Fruit fly (Drosophila melanogaster) whole organism, embryonic: Measurements from ENCODE around the gene dx.

Source experiments
- Abd-B ChIP-seq: fragments of 200-800 bp; sonication (Bioruptor generic); optimal IDR thresholded peaks from 2 replicates; lab custom pipeline; 2018; ENCODE audit warnings: missing biosample characterization, mild to moderate bottlenecking, missing genetic modification characterization, moderate library complexity
- Adf1 ChIP-seq: fragments of 200-800 bp; sonication (Bioruptor generic); IDR thresholded peaks from 2 replicates; pipeline ENCODE4 v1.3.6; 2022; ENCODE audit warnings: missing biosample characterization, missing genetic modification characterization
- B-H1 ChIP-seq: fragments of 200-800 bp; sonication (Bioruptor generic); IDR thresholded peaks from 3 replicates; pipeline ENCODE4 v1.3.6; 2022; ENCODE audit warnings: missing biosample characterization, missing genetic modification characterization
- Bgb ChIP-seq: fragments of 200-800 bp; sonication (Bioruptor generic); IDR thresholded peaks from 2 replicates; pipeline ENCODE4 v1.3.6; 2022; ENCODE audit warnings: missing biosample characterization, missing genetic modification characterization; ENCODE audit not compliant: partially characterized antibody
- CG10267 ChIP-seq: fragments of 200-800 bp; sonication (Bioruptor generic); optimal IDR thresholded peaks from 2 replicates; lab custom pipeline; 2018; ENCODE audit warnings: missing biosample characterization, mild to moderate bottlenecking, missing genetic modification characterization, moderate library complexity
- CG10959 ChIP-seq: fragments of 200-800 bp; sonication (Bioruptor generic); IDR thresholded peaks from 2 replicates; pipeline ENCODE4 v1.3.6; 2022; ENCODE audit warnings: missing biosample characterization, missing genetic modification characterization
- CG11456 ChIP-seq: fragments of 200-800 bp; sonication (Bioruptor generic); IDR thresholded peaks from 3 replicates; pipeline ENCODE4 v1.3.6; 2022; ENCODE audit warnings: missing biosample characterization, missing genetic modification characterization
- CG12391 ChIP-seq: fragments of 200-800 bp; sonication (Bioruptor generic); optimal IDR thresholded peaks from 3 replicates; lab custom pipeline; 2018; ENCODE audit warnings: missing biosample characterization, mild to moderate bottlenecking, missing genetic modification characterization, moderate library complexity
- CG1602 ChIP-seq: fragments of 200-800 bp; sonication (Bioruptor generic); optimal IDR thresholded peaks from 3 replicates; lab custom pipeline; 2016; ENCODE audit warnings: missing biosample characterization, missing genetic modification characterization
- CG18262 ChIP-seq: fragments of 200-800 bp; optimal IDR thresholded peaks from 3 replicates; lab custom pipeline; 2019; ENCODE audit warnings: missing biosample characterization, mild to moderate bottlenecking, missing genetic modification characterization, moderate library complexity
- CG18619 ChIP-seq: fragments of 200-800 bp; sonication (Bioruptor generic); optimal IDR thresholded peaks from 3 replicates; lab custom pipeline; 2017; ENCODE audit warnings: missing biosample characterization, mild to moderate bottlenecking, missing genetic modification characterization
- CG2116 ChIP-seq: fragments of 200-800 bp; sonication (Bioruptor generic); optimal IDR thresholded peaks from 3 replicates; lab custom pipeline; 2018; ENCODE audit warnings: missing biosample characterization, mild to moderate bottlenecking, missing genetic modification characterization
- CG2129 ChIP-seq: fragments of 200-800 bp; sonication (Bioruptor generic); IDR thresholded peaks from 2 replicates; pipeline ENCODE4 v1.3.6; 2022; ENCODE audit warnings: missing biosample characterization, missing genetic modification characterization; ENCODE audit not compliant: partially characterized antibody
- CG2199 ChIP-seq: fragments of 200-800 bp; sonication (Bioruptor generic); IDR thresholded peaks from 3 replicates; pipeline ENCODE4 v1.3.6; 2022; ENCODE audit warnings: missing biosample characterization, missing genetic modification characterization
- CG31365 ChIP-seq: fragments of 200-800 bp; sonication (Bioruptor generic); optimal IDR thresholded peaks from 2 replicates; lab custom pipeline; 2018; ENCODE audit warnings: missing biosample characterization, mild to moderate bottlenecking, missing genetic modification characterization
- CG4360 ChIP-seq: fragments of 200-800 bp; sonication (Bioruptor generic); IDR thresholded peaks from 2 replicates; pipeline ENCODE4 v1.3.6; 2022; ENCODE audit warnings: missing biosample characterization, missing genetic modification characterization
- CG43689 ChIP-seq: fragments of 200-800 bp; sonication (Bioruptor generic); IDR thresholded peaks from 2 replicates; pipeline ENCODE4 v1.3.6; 2022; ENCODE audit warnings: missing biosample characterization, missing genetic modification characterization
- CG7372 ChIP-seq: fragments of 200-800 bp; sonication (Bioruptor generic); IDR thresholded peaks from 2 replicates; pipeline ENCODE4 v1.3.6; 2022; ENCODE audit warnings: missing biosample characterization, missing genetic modification characterization
- CG8388 ChIP-seq: fragments of 200-800 bp; sonication (Bioruptor generic); optimal IDR thresholded peaks from 2 replicates; lab custom pipeline; 2019; ENCODE audit warnings: missing biosample characterization, mild to moderate bottlenecking, missing genetic modification characterization, moderate library complexity
- CG9437 ChIP-seq: fragments of 200-800 bp; sonication (Bioruptor generic); optimal IDR thresholded peaks from 2 replicates; lab custom pipeline; 2018; ENCODE audit warnings: missing biosample characterization, mild to moderate bottlenecking, missing genetic modification characterization
- CHES-1-like ChIP-seq: fragments of 200-800 bp; sonication (Bioruptor generic); optimal IDR thresholded peaks from 2 replicates; lab custom pipeline; 2016; ENCODE audit warnings: missing biosample characterization, missing genetic modification characterization
- Chrac-16 ChIP-seq: fragments of 200-800 bp; sonication (Bioruptor generic); optimal IDR thresholded peaks from 3 replicates; lab custom pipeline; 2016; ENCODE audit warnings: missing biosample characterization, missing genetic modification characterization
- CrebB ChIP-seq: fragments of 200-800 bp; sonication (Bioruptor generic); optimal IDR thresholded peaks from 3 replicates; lab custom pipeline; 2018; ENCODE audit warnings: missing biosample characterization, mild to moderate bottlenecking, missing genetic modification characterization
- Ets97D ChIP-seq: fragments of 200-800 bp; sonication (Bioruptor generic); optimal IDR thresholded peaks from 3 replicates; lab custom pipeline; 2016; ENCODE audit warnings: missing biosample characterization, missing genetic modification characterization
- HLH54F ChIP-seq: fragments of 200-800 bp; sonication (Bioruptor generic); optimal IDR thresholded peaks from 3 replicates; lab custom pipeline; 2016; ENCODE audit warnings: missing biosample characterization, missing genetic modification characterization
- Kr ChIP-seq: fragments of 200-800 bp; sonication (Bioruptor generic); optimal IDR thresholded peaks from 2 replicates; lab custom pipeline; 2017; ENCODE audit warnings: missing biosample characterization, mild to moderate bottlenecking, missing genetic modification characterization
- NFAT ChIP-seq: fragments of 200-800 bp; sonication (Bioruptor generic); IDR thresholded peaks from 2 replicates; pipeline ENCODE4 v1.3.6; 2022; ENCODE audit warnings: missing biosample characterization, missing genetic modification characterization
- Ravus ChIP-seq: fragments of 200-800 bp; sonication (Bioruptor generic); IDR thresholded peaks from 2 replicates; pipeline ENCODE4 v1.3.6; 2022; ENCODE audit warnings: missing biosample characterization, missing genetic modification characterization
- Trl ChIP-seq, 3 experiments: fragments of >200 bp in 2 of 3; fragments of 200-800 bp in 1 of 3; sonication (Bioruptor generic) in 1 of 3; optimal IDR thresholded peaks; 2 replicates in 1 of 3; 3 replicates in 2 of 3; lab custom pipeline; 2016 to 2017; ENCODE audit warnings: missing biosample characterization in 1 of 3, missing genetic modification characterization in 1 of 3
- Usf ChIP-seq: fragments of 200-800 bp; sonication (Bioruptor generic); optimal IDR thresholded peaks from 2 replicates; lab custom pipeline; 2017; ENCODE audit warnings: missing genotype, missing biosample characterization, missing genetic modification characterization
- Xbp1 ChIP-seq: fragments of 200-800 bp; sonication (Bioruptor generic); optimal IDR thresholded peaks from 3 replicates; lab custom pipeline; 2016; ENCODE audit warnings: missing biosample characterization, mild to moderate bottlenecking, missing genetic modification characterization
- aop ChIP-seq: fragments of 200-800 bp; sonication (Bioruptor generic); IDR thresholded peaks from 2 replicates; pipeline ENCODE4 v1.3.6; 2022; ENCODE audit warnings: missing biosample characterization, missing genetic modification characterization
- btn ChIP-seq: fragments of 200-800 bp; sonication (Bioruptor generic); optimal IDR thresholded peaks from 2 replicates; lab custom pipeline; 2016; ENCODE audit warnings: missing biosample characterization, missing genetic modification characterization
- ci ChIP-seq: fragments of 200-800 bp; sonication (Bioruptor generic); IDR thresholded peaks from 3 replicates; pipeline ENCODE4 v1.3.6; 2022; ENCODE audit warnings: missing biosample characterization, missing genetic modification characterization
- dimm ChIP-seq: fragments of 200-800 bp; sonication (Bioruptor generic); IDR thresholded peaks from 2 replicates; pipeline ENCODE4 v1.3.6; 2022; ENCODE audit warnings: missing biosample characterization, missing genetic modification characterization
- dpn ChIP-seq, 2 experiments: fragments of 200-800 bp; sonication (Bioruptor generic); optimal IDR thresholded peaks; 3 replicates each; lab custom pipeline; 2016; ENCODE audit warnings: missing biosample characterization in 2 of 2, missing genetic modification characterization in 2 of 2
- eve ChIP-seq, 2 experiments: fragments of >200 bp; optimal IDR thresholded peaks; 2 replicates each; lab custom pipeline; 2017; ENCODE audit warnings: missing biosample characterization in 2 of 2, missing genetic modification characterization in 2 of 2
- gsb ChIP-seq: fragments of 200-800 bp; sonication (Bioruptor generic); IDR thresholded peaks from 2 replicates; pipeline ENCODE4 v1.3.6; 2022; ENCODE audit warnings: missing biosample characterization, missing genetic modification characterization
- maf-S ChIP-seq: fragments of 200-800 bp; sonication (Bioruptor generic); optimal IDR thresholded peaks from 2 replicates; lab custom pipeline; 2016; ENCODE audit warnings: missing biosample characterization, missing genetic modification characterization
- mirr ChIP-seq: fragments of 200-800 bp; sonication (Bioruptor generic); optimal IDR thresholded peaks from 3 replicates; lab custom pipeline; 2018; ENCODE audit warnings: missing biosample characterization, mild to moderate bottlenecking, missing genetic modification characterization
- nom ChIP-seq: fragments of 200-800 bp; sonication (Bioruptor generic); optimal IDR thresholded peaks from 2 replicates; lab custom pipeline; 2017; ENCODE audit warnings: missing biosample characterization, missing genetic modification characterization, mild to moderate bottlenecking, moderate library complexity, missing genetic modification reagents
- odd ChIP-seq: fragments of 200-800 bp; sonication (Bioruptor generic); optimal IDR thresholded peaks from 2 replicates; lab custom pipeline; 2017; ENCODE audit warnings: missing biosample characterization, mild to moderate bottlenecking, missing genetic modification characterization
- peb ChIP-seq: fragments of 200-800 bp; sonication (Bioruptor generic); IDR thresholded peaks from 2 replicates; pipeline ENCODE4 v1.3.6; 2022; ENCODE audit warnings: missing biosample characterization, missing genetic modification characterization
- psq ChIP-seq: fragments of 200-800 bp; sonication (Bioruptor generic); optimal IDR thresholded peaks from 2 replicates; lab custom pipeline; 2017; ENCODE audit warnings: missing biosample characterization, missing genetic modification characterization
- pum ChIP-seq: fragments of 200-800 bp; sonication (Bioruptor generic); optimal IDR thresholded peaks from 2 replicates; lab custom pipeline; 2016; ENCODE audit warnings: missing biosample characterization, missing genetic modification characterization
- sob ChIP-seq: fragments of 200-800 bp; sonication (Bioruptor generic); IDR thresholded peaks from 2 replicates; pipeline ENCODE4 v1.3.6; 2022; ENCODE audit warnings: missing biosample characterization, missing genetic modification characterization
- sqz ChIP-seq: fragments of 200-800 bp; sonication (Bioruptor generic); optimal IDR thresholded peaks from 3 replicates; lab custom pipeline; 2018; ENCODE audit warnings: missing biosample characterization, mild to moderate bottlenecking, missing genetic modification characterization
- tx ChIP-seq: fragments of 200-800 bp; sonication (Bioruptor generic); optimal IDR thresholded peaks from 2 replicates; lab custom pipeline; 2016; ENCODE audit warnings: missing biosample characterization, missing genetic modification characterization
- vnd ChIP-seq: fragments of 200-800 bp; sonication (Bioruptor generic); IDR thresholded peaks from 3 replicates; pipeline ENCODE4 v1.3.6; 2022; ENCODE audit warnings: missing biosample characterization, missing genetic modification characterization; ENCODE audit not compliant: partially characterized antibody
- wor ChIP-seq: fragments of 200-800 bp; sonication (Bioruptor generic); IDR thresholded peaks from 2 replicates; pipeline ENCODE4 v1.3.6; 2022; ENCODE audit warnings: missing biosample characterization, missing genetic modification characterization

Gene dx

DNA sequence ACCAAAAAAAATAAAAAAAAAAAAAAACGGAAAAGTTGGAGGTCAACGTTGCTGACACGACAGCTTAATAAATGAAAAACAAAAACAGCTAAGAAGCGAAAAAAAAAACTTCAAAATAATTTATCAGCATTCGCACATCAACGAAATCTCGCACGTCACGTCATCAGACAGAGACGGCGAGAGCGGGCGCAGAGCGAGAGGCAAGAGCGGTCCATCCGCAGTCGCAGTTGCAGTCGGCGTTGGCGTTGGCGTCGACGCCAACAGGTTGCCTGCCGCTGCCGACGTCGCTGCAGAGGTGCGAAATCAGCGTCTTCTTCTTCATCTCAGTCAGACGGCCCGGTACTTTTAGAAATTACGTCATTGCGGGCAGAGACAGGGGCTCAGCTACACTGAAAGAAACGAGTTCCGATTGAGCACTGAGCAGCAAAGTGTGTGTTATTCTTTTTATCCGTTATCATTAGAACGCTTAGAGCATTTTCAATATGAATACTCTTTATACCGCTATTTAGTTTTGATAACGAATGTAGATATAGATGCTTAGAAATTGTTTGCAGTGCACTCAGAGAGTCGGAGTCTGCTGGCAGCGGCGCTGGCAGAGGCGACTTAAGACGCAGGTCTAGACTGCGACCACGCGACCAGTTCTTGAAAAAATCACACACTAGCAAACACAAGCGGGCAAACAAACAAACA is 15.8 kb downstream of the dx start (continued):
- peak; percentile 88 for TF ChIP-seq odd (GFP tag; lab: Kevin White, UChicago)
- TF ChIP-seq eve (GFP tag; optimal IDR thresholded peaks at IDR 0.05; lab: Kevin White, UChicago) = peak in 1 of 2 experiments; percentile 95
- TF ChIP-seq sob (GFP tag; lab: Robert Waterston, UW) = peak; percentile 97
- TF ChIP-seq CG2116 (GFP tag; lab: Kevin White, UChicago) = peak; percentile 64
- peak; percentile 88 for TF ChIP-seq CG1602 (GFP tag; lab: Kevin White, UChicago)
- TF ChIP-seq Chrac-16 (GFP tag; lab: Kevin White, UChicago) = peak; percentile 94
- peak; percentile 69 for TF ChIP-seq CG9437 (GFP tag; lab: Kevin White, UChicago)
- peak; percentile 95 for TF ChIP-seq gsb (GFP tag; lab: Robert Waterston, UW)
- TF ChIP-seq psq (GFP tag; lab: Kevin White, UChicago) = peak; percentile 72
- TF ChIP-seq maf-S (GFP tag; lab: Kevin White, UChicago) = peak; percentile 94
- peak; percentile 83 for TF ChIP-seq Ets97D (GFP tag; lab: Kevin White, UChicago)
- TF ChIP-seq peb (GFP tag; lab: Robert Waterston, UW) = peak; percentile 88
- TF ChIP-seq dimm (GFP tag; lab: Robert Waterston, UW) = peak; percentile 84
- TF ChIP-seq NFAT = peak; percentile 98
- peak; percentile 95 for TF ChIP-seq CG10959
- TF ChIP-seq Trl (optimal IDR thresholded peaks at IDR 0.05; lab: Kevin White, UChicago) = no peak
- TF ChIP-seq Trl (GFP tag; optimal IDR thresholded peaks at IDR 0.05; lab: Kevin White, UChicago) = peak; percentile 95
- no peak for TF ChIP-seq Kr
- TF ChIP-seq CG4360 (GFP tag; lab: Robert Waterston, UW) = peak; percentile 76
- TF ChIP-seq wor (GFP tag; lab: Robert Waterston, UW) = peak; percentile 84
- TF ChIP-seq CG18619 (GFP tag; lab: Kevin White, UChicago) = peak; percentile 92
- TF ChIP-seq B-H1 (GFP tag; lab: Robert Waterston, UW) = peak; percentile 91
- TF ChIP-seq dpn (GFP tag; optimal IDR thresholded peaks at IDR 0.05; lab: Kevin White, UChicago) = peak; percentile 94 to 96
- peak; percentile 90 for TF ChIP-seq Usf (GFP tag; lab: Kevin White, UChicago)
- TF ChIP-seq CrebB (tag; lab: Kevin White, UChicago) = peak; percentile 92
- peak; percentile 85 for TF ChIP-seq CG31365 (tag; lab: Kevin White, UChicago)
- TF ChIP-seq Xbp1 = peak; percentile 94
- TF ChIP-seq tx = peak; percentile 93
- TF ChIP-seq ci (GFP tag; lab: Robert Waterston, UW) = peak; percentile 98
- no peak for TF ChIP-seq Bgb
- peak; percentile 89 for TF ChIP-seq nom (GFP tag; lab: Kevin White, UChicago)
- TF ChIP-seq aop (GFP tag; lab: Robert Waterston, UW) = peak; percentile 88
- peak; percentile 95 for TF ChIP-seq mirr
- TF ChIP-seq vnd (GFP tag; lab: Robert Waterston, UW) = no peak
- TF ChIP-seq CG7372 (GFP tag; lab: Robert Waterston, UW) = peak; percentile 96
- peak; percentile 99 for TF ChIP-seq Adf1 (GFP tag; lab: Robert Waterston, UW)
- peak; percentile 90 for TF ChIP-seq Abd-B (GFP tag; lab: Kevin White, UChicago)
- peak; percentile 92 for TF ChIP-seq CG12391 (tag; lab: Kevin White, UChicago)
- TF ChIP-seq CG2199 (GFP tag; lab: Robert Waterston, UW) = peak; percentile 92
- peak; percentile 94 for TF ChIP-seq CG18262 (tag; lab: Kevin White, UChicago)
- TF ChIP-seq HLH54F (GFP tag; lab: Kevin White, UChicago) = peak; percentile 96
- peak; percentile 94 for TF ChIP-seq btn (GFP tag; lab: Kevin White, UChicago)
- peak; percentile 85 for TF ChIP-seq sqz (GFP tag; lab: Kevin White, UChicago)
- peak; percentile 86 for TF ChIP-seq CG43689
- TF ChIP-seq CHES-1-like = peak; percentile 96
- TF ChIP-seq pum (GFP tag; lab: Kevin White, UChicago) = peak; percentile 93
- TF ChIP-seq CG2129 (GFP tag; lab: Robert Waterston, UW) = no peak
- TF ChIP-seq CG8388 (GFP tag; lab: Kevin White, UChicago) = peak; percentile 84
- TF ChIP-seq CG10267 (tag; lab: Kevin White, UChicago) = peak; percentile 90
- TF ChIP-seq Ravus (GFP tag; lab: Robert Waterston, UW) = peak; percentile 89
- TF ChIP-seq CG11456 = peak; percentile 97
